Worm (Caenorhabditis elegans): ENCODE results near the gene C01G12.16.

The C01G12.16 gene

ce11 chrIII:4164071-4164470 lies 3.0 kb downstream of the C01G12.16 start, which contains the start of gene C16C10.8:
C16C10.8 (minus strand) TSS chrIII:4164171.
- no peak for TF ChIP-seq tbx-37 (GFP tag; conservative IDR thresholded peaks at IDR 0.05)
- no peak for TF ChIP-seq hmbx-1 (tag; optimal IDR thresholded peaks at IDR 0.05)
- no peak for TF ChIP-seq tra-4 (tag; optimal IDR thresholded peaks at IDR 0.05)
- no peak for TF ChIP-seq F13C5.2 (tag; optimal IDR thresholded peaks at IDR 0.05)
- no peak for TF ChIP-seq scrt-1 (GFP tag; IDR thresholded peaks at IDR 0.05)
- TF ChIP-seq ceh-36 (tag; optimal IDR thresholded peaks at IDR 0.05) = no peak
- TF ChIP-seq sea-1 (GFP tag; conservative IDR thresholded peaks at IDR 0.05) = no peak
- TF ChIP-seq pes-1 (GFP tag; IDR thresholded peaks at IDR 0.05) = no peak
- no peak for TF ChIP-seq hnd-1 (tag; optimal IDR thresholded peaks at IDR 0.05)
- TF ChIP-seq ama-1 (optimal IDR thresholded peaks at IDR 0.05) = no peak
- TF ChIP-seq aly-1 (tag; optimal IDR thresholded peaks at IDR 0.05) = no peak
- no peak for TF ChIP-seq tbx-11 (GFP tag; IDR thresholded peaks at IDR 0.05)
- TF ChIP-seq ets-7 (tag; optimal IDR thresholded peaks at IDR 0.05) = no peak
- TF ChIP-seq flt-1 (GFP tag; IDR thresholded peaks at IDR 0.05) = no peak
- TF ChIP-seq B0310.2 (tag; optimal IDR thresholded peaks at IDR 0.05) = no peak
- TF ChIP-seq hmg-4 (GFP tag; optimal IDR thresholded peaks at IDR 0.05) = no peak
- TF ChIP-seq ceh-13 (GFP tag; optimal IDR thresholded peaks at IDR 0.05) = no peak

ce11 chrIII:4166745-4167144 lies 5.7 kb downstream of the C01G12.16 start, which contains the start of gene rnf-5:
rnf-5 (minus strand) TSS chrIII:4166845.
- no peak for TF ChIP-seq tra-4 (tag; optimal IDR thresholded peaks at IDR 0.05)
- TF ChIP-seq flt-1 (GFP tag; IDR thresholded peaks at IDR 0.05) = no peak
- no peak for TF ChIP-seq sea-1 (GFP tag; conservative IDR thresholded peaks at IDR 0.05)
- TF ChIP-seq ets-7 (tag; optimal IDR thresholded peaks at IDR 0.05) = no peak
- no peak for TF ChIP-seq B0310.2 (tag; optimal IDR thresholded peaks at IDR 0.05)
- TF ChIP-seq tbx-37 (GFP tag; conservative IDR thresholded peaks at IDR 0.05) = no peak
- TF ChIP-seq ama-1 (optimal IDR thresholded peaks at IDR 0.05) = no peak
- TF ChIP-seq hmbx-1 (tag; optimal IDR thresholded peaks at IDR 0.05) = no peak
- no peak for TF ChIP-seq ceh-36 (tag; optimal IDR thresholded peaks at IDR 0.05)
- TF ChIP-seq hnd-1 (tag; optimal IDR thresholded peaks at IDR 0.05) = no peak
- TF ChIP-seq ceh-13 (GFP tag; optimal IDR thresholded peaks at IDR 0.05) = no peak
- TF ChIP-seq scrt-1 (GFP tag; IDR thresholded peaks at IDR 0.05) = no peak
- TF ChIP-seq tbx-11 (GFP tag; IDR thresholded peaks at IDR 0.05) = no peak
- no peak for TF ChIP-seq hmg-4 (GFP tag; optimal IDR thresholded peaks at IDR 0.05)
- TF ChIP-seq pes-1 (GFP tag; IDR thresholded peaks at IDR 0.05) = no peak

- no peak for TF ChIP-seq aly-1 (tag; optimal IDR thresholded peaks at IDR 0.05)
These were observed 7.6 kb downstream of the C01G12.16 start, which contains the start of gene ccdc-55 for ce11 chrIII:4168665-4169064. ccdc-55 (minus strand) TSS chrIII:4168765.

- peak; percentile 82 for TF ChIP-seq tbx-37 (GFP tag; conservative IDR thresholded peaks at IDR 0.05)
- TF ChIP-seq ceh-36 (tag; optimal IDR thresholded peaks at IDR 0.05) = peak; percentile 93
- peak; percentile 93 for TF ChIP-seq ceh-13 (GFP tag; optimal IDR thresholded peaks at IDR 0.05)
- TF ChIP-seq ets-7 (tag; optimal IDR thresholded peaks at IDR 0.05) = peak; percentile 75
- peak; percentile 61 for TF ChIP-seq hmbx-1 (tag; optimal IDR thresholded peaks at IDR 0.05)
- peak; percentile 93 for TF ChIP-seq sea-1 (GFP tag; conservative IDR thresholded peaks at IDR 0.05)
- peak; percentile 92 for TF ChIP-seq F13C5.2 (tag; optimal IDR thresholded peaks at IDR 0.05)
- peak; percentile 77 for TF ChIP-seq aly-1 (tag; optimal IDR thresholded peaks at IDR 0.05)
- TF ChIP-seq pes-1 (GFP tag; IDR thresholded peaks at IDR 0.05) = peak; percentile 91
- peak; percentile 83 for TF ChIP-seq flt-1 (GFP tag; IDR thresholded peaks at IDR 0.05)
- TF ChIP-seq B0310.2 (tag; optimal IDR thresholded peaks at IDR 0.05) = peak; percentile 82
- TF ChIP-seq tbx-11 (GFP tag; IDR thresholded peaks at IDR 0.05) = peak; percentile 92
- peak; percentile 97 for TF ChIP-seq hmg-4 (GFP tag; optimal IDR thresholded peaks at IDR 0.05)
- peak; percentile 87 for TF ChIP-seq scrt-1 (GFP tag; IDR thresholded peaks at IDR 0.05)
- no peak for TF ChIP-seq ama-1 (optimal IDR thresholded peaks at IDR 0.05)
- TF ChIP-seq tra-4 (tag; optimal IDR thresholded peaks at IDR 0.05) = peak; percentile 80
- peak; percentile 80 for TF ChIP-seq hnd-1 (tag; optimal IDR thresholded peaks at IDR 0.05)
These were observed 9.9 kb downstream of the C01G12.16 start, which contains the start of the genes rnf-121 and C16C10.4 for ce11 chrIII:4170903-4171377. rnf-121 (minus strand) TSS chrIII:4170953. C16C10.4 (plus strand) TSS chrIII:4171336.

ce11 chrIII:4172210-4172609 lies 11.2 kb downstream of the C01G12.16 start:
- TF ChIP-seq F13C5.2 (tag; optimal IDR thresholded peaks at IDR 0.05) (no peak), flt-1 (GFP tag; IDR thresholded peaks at IDR 0.05) (no peak), tbx-11 (GFP tag; IDR thresholded peaks at IDR 0.05) (no peak), scrt-1 (GFP tag; IDR thresholded peaks at IDR 0.05) (no peak), ceh-36 (tag; optimal IDR thresholded peaks at IDR 0.05) (no peak), aly-1 (tag; optimal IDR thresholded peaks at IDR 0.05) (no peak), hmbx-1 (tag; optimal IDR thresholded peaks at IDR 0.05) (no peak), ama-1 (optimal IDR thresholded peaks at IDR 0.05) (no peak), hnd-1 (tag; optimal IDR thresholded peaks at IDR 0.05) (no peak), tra-4 (tag; optimal IDR thresholded peaks at IDR 0.05) (no peak), ceh-13 (GFP tag; optimal IDR thresholded peaks at IDR 0.05) (no peak), sea-1 (GFP tag; conservative IDR thresholded peaks at IDR 0.05) (no peak), tbx-37 (GFP tag; conservative IDR thresholded peaks at IDR 0.05) (no peak)

ce11 chrIII:4175489-4175888 lies 14.5 kb downstream of the C01G12.16 start:
- TF ChIP-seq flt-1 (GFP tag; IDR thresholded peaks at IDR 0.05) (no peak), ama-1 (optimal IDR thresholded peaks at IDR 0.05) (no peak), aly-1 (tag; optimal IDR thresholded peaks at IDR 0.05) (no peak), hnd-1 (tag; optimal IDR thresholded peaks at IDR 0.05) (no peak), tra-4 (tag; optimal IDR thresholded peaks at IDR 0.05) (no peak), hmbx-1 (tag; optimal IDR thresholded peaks at IDR 0.05) (no peak), hmg-4 (GFP tag; optimal IDR thresholded peaks at IDR 0.05) (no peak), ceh-13 (GFP tag; optimal IDR thresholded peaks at IDR 0.05) (no peak), scrt-1 (GFP tag; IDR thresholded peaks at IDR 0.05) (no peak), pes-1 (GFP tag; IDR thresholded peaks at IDR 0.05) (no peak), ets-7 (tag; optimal IDR thresholded peaks at IDR 0.05) (no peak), ceh-36 (tag; optimal IDR thresholded peaks at IDR 0.05) (no peak), F13C5.2 (tag; optimal IDR thresholded peaks at IDR 0.05) (no peak), B0310.2 (tag; optimal IDR thresholded peaks at IDR 0.05) (no peak), sea-1 (GFP tag; conservative IDR thresholded peaks at IDR 0.05) (no peak), tbx-11 (GFP tag; IDR thresholded peaks at IDR 0.05) (no peak), tbx-37 (GFP tag; conservative IDR thresholded peaks at IDR 0.05) (no peak)

ce11 chrIII:4176109-4176596 lies 15.1 kb downstream of the C01G12.16 start, which contains the start of the genes hrde-1 and C16C10.13:
hrde-1 (minus strand) TSS chrIII:4176159.
C16C10.13 (plus strand) TSS chrIII:4176440.
- TF ChIP-seq aly-1 (tag; optimal IDR thresholded peaks at IDR 0.05) (no peak), hnd-1 (tag; optimal IDR thresholded peaks at IDR 0.05) (no peak), hmg-4 (GFP tag; optimal IDR thresholded peaks at IDR 0.05) (no peak), tbx-11 (GFP tag; IDR thresholded peaks at IDR 0.05) (no peak), ets-7 (tag; optimal IDR thresholded peaks at IDR 0.05) (no peak), pes-1 (GFP tag; IDR thresholded peaks at IDR 0.05) (no peak)
